Fruit fly (Drosophila melanogaster): ENCODE measurements around the gene Men-b.

The Men-b gene

DNA sequence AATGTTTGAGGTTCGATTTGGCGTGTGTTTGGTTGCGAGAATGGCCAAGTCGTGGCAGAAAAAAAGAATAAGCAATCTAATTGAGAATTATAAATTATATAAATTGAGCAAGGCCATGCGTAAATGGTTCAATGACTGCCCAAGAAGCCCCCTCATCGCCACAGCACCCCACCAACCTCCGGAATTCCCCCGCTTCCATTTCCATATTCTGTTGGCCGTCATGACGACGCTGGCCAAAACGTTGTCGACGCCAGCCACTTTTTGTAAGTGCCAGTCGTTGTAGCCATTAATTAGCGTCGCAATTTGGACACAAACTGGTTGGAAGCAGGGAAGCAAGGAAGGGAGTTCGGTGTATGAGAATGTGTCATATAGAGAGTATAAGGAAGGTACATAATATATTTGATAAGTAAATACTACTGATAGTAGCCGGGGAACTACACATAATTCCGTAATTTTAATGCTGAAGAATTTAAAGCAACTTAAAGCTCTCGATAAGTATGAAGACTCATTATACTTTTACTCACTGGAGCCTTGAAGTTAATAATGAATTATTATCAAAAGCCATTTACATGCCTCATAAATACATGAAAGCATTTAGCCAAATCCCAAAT lies 20.8 kb upstream of the Men-b start:
- TF ChIP-seq psq (optimal IDR thresholded peaks at IDR 0.05) (no peak), ttk (optimal IDR thresholded peaks at IDR 0.05) (no peak), Sin3A (optimal IDR thresholded peaks at IDR 0.05) (no peak), insv (optimal IDR thresholded peaks at IDR 0.05) (no peak), Myc (optimal IDR thresholded peaks at IDR 0.05) (no peak), h (optimal IDR thresholded peaks at IDR 0.05) (no peak)

DNA sequence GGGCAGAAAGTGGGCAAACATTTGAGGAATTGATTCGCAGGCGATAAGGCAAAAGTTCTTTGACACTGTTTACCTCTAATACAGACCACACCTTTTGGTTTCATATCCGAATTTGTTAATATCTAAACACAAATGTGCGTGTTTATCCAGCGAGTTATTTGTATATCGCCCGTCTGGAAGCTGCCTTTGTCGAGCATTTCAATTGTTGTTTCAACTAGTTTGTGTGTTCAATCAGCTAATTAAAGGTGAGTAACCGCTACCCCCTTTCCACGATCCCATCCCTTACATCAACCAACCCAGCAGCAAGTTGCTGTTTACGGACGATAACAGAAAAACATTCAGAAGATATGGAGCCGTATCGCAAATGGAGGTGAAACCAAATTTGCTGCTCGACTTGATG lies 20.1 kb upstream of the Men-b start:
- TF ChIP-seq h (optimal IDR thresholded peaks at IDR 0.05) (no peak), Myc (optimal IDR thresholded peaks at IDR 0.05) (no peak), ttk (optimal IDR thresholded peaks at IDR 0.05) (no peak), Sin3A (optimal IDR thresholded peaks at IDR 0.05) (no peak), psq (optimal IDR thresholded peaks at IDR 0.05) (no peak), insv (optimal IDR thresholded peaks at IDR 0.05) (no peak)

DNA sequence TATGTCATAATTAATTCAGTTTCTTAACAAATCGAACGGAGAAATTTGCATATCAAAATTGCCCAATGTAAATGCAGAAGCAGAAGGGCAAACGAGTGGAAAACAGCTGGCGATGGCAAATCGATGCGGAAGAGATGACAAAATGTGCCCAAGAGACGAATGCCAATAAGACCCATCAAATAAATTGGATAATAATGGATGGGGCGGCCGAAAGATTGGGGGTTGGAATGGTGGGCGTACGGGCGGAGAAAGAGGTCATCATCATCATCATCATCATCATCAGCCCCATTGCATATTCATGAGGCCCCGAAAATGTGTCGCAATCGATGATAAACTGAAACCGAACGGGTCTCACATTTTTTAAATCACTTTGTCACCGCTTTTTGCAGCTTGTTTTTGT lies 17.5 kb upstream of the Men-b start:
- no peak for TF ChIP-seq Sin3A (optimal IDR thresholded peaks at IDR 0.05)
- no peak for TF ChIP-seq h (optimal IDR thresholded peaks at IDR 0.05)
- no peak for TF ChIP-seq insv (optimal IDR thresholded peaks at IDR 0.05)
- no peak for TF ChIP-seq ttk (optimal IDR thresholded peaks at IDR 0.05)
- TF ChIP-seq Myc (optimal IDR thresholded peaks at IDR 0.05), result no peak
- TF ChIP-seq psq (optimal IDR thresholded peaks at IDR 0.05), result no peak

DNA sequence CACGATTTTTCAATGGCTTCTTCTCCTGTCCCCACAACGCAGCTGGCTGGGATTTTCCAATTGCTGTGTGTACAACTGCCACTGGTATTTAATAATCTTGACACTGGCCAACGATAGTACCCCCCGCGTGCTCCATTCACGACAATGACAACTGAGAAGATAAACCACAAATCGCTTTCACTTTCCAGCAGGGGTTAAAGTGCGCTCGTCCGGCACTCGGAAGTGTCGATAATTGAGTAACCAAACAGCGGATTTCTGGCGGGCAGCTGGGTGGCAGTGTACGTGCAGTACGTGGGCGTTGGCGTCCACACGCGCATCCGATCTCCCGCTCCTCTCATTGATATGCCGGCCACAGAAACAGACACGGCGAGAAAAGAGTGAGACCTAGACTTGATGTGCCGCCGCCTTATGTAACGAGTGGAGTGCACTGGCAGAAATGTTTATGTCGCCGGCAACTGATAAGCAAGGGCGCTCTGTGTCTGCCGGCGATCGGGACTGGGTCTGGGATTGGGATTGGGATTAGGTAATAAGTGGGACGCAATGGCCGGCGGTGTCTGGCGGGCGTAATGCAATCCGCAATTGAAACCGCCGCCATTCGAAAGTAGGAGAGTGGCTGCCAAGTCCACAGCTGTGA lies 16.6 kb upstream of the Men-b start:
- no peak for TF ChIP-seq insv (optimal IDR thresholded peaks at IDR 0.05)
- no peak for TF ChIP-seq psq (optimal IDR thresholded peaks at IDR 0.05)
- TF ChIP-seq ttk (optimal IDR thresholded peaks at IDR 0.05), result no peak
- no peak for TF ChIP-seq Myc (optimal IDR thresholded peaks at IDR 0.05)
- no peak for TF ChIP-seq h (optimal IDR thresholded peaks at IDR 0.05)
- TF ChIP-seq Sin3A (optimal IDR thresholded peaks at IDR 0.05), result no peak

DNA sequence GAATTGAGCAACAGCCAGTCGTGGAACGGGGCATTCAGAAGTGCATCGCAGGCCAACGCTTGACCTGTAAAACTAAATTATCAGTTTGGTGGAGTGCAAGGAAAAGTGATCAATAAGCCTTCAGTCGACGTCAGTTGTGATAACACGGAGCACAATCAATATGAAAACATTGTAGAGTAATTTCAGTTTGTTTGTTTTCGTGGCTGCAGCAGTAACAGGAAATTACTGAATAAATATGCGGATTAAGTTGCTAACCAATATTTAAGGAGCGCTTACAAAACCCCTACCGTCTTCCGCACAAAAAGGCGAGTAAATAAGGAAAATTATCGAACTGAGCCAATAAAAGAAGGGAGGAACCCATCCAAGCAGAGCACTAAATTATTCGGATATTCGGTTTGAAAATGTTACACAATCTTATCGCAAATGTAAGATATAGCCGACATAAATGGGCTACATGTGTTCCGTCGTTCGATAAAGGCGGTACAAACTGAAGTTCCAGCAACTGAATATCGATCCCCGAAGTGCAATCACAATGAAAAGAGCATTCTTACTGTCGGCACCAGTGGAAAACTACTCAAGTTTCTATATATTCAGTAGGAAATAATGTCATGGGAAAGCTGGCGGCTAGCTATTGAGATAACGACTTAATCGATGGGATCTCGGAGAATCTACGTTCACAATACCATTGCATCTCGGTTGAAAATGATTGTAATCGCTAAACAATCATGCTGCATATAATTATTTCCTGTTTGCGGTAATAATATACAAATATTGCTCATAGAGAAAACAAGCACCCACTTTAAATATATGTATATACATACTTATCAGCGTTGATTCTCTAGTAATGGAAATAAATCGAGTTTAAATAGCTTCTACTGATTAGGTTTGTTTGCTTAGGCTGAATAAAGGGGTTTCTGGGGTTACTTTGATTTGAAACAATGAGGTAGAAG lies 15.5 kb upstream of the Men-b start:
- TF ChIP-seq h (optimal IDR thresholded peaks at IDR 0.05) (no peak), ttk (optimal IDR thresholded peaks at IDR 0.05) (no peak), insv (optimal IDR thresholded peaks at IDR 0.05) (no peak), Myc (optimal IDR thresholded peaks at IDR 0.05) (no peak), psq (optimal IDR thresholded peaks at IDR 0.05) (no peak), Sin3A (optimal IDR thresholded peaks at IDR 0.05) (no peak)

DNA sequence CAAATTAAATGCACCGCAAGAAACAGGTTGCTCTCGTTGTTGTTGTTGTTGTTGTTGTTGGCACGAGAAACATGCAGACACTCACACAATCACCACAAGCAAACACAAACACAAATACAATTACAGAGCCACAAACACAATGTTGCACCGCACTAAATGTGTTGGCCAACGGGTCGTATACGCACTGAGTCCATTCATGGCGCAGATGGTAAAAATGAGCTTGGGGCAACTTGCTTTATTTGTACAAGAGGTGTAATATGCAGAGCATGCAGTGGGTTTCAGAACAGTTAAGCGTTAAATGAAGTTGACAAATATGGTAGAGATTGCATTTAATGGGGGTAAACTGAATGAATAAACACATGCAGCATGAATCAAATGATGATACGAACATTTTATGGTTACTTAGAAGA lies 13.5 kb upstream of the Men-b start:
- TF ChIP-seq psq (optimal IDR thresholded peaks at IDR 0.05) (no peak), h (optimal IDR thresholded peaks at IDR 0.05) (no peak), Myc (optimal IDR thresholded peaks at IDR 0.05) (no peak), Sin3A (optimal IDR thresholded peaks at IDR 0.05) (no peak), insv (optimal IDR thresholded peaks at IDR 0.05) (no peak), ttk (optimal IDR thresholded peaks at IDR 0.05) (no peak)

DNA sequence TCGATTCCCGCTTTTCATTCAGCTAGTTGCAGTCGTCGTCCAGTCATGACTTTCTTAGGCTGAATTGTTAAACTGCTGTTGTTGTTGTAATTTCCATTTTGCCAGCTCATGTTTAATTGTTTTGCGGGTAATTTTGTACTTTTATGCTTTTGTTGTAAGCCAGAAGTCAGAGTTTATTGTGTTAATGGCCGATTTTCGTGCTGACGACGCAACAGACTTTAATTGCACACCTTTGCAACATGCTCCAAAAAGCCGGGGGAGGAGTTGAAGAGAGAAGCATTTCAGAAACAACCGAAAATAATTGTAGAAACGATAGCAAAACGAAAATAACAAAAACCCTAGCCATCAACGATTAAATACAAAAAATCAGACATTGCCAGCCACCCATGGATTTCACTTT lies 12.8 kb upstream of the Men-b start:
- no peak for TF ChIP-seq insv (optimal IDR thresholded peaks at IDR 0.05)
- TF ChIP-seq Myc (optimal IDR thresholded peaks at IDR 0.05), result no peak
- no peak for TF ChIP-seq ttk (optimal IDR thresholded peaks at IDR 0.05)
- no peak for TF ChIP-seq psq (optimal IDR thresholded peaks at IDR 0.05)
- TF ChIP-seq Sin3A (optimal IDR thresholded peaks at IDR 0.05), result no peak
- no peak for TF ChIP-seq h (optimal IDR thresholded peaks at IDR 0.05)

DNA sequence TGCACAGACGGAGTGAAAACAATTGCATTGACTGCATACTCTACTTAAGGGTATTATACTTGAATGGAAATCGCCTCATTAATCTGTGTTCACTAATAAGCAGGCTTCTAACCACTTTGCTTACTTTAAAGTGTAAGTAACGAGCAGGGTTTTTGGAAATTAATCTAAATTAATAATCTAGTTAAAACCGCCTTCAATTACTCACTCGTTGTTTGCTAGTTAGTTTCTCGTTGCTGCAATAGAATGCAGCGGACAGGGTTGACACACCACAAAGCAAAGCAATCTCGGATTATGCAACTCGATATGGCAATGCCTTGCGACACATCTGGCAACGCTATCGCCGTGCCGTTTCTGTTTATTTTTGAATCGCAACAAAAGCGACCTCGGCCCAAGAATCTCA lies 11.5 kb upstream of the Men-b start:
- no peak for TF ChIP-seq h (optimal IDR thresholded peaks at IDR 0.05)
- TF ChIP-seq insv (optimal IDR thresholded peaks at IDR 0.05), result no peak
- no peak for TF ChIP-seq ttk (optimal IDR thresholded peaks at IDR 0.05)
- no peak for TF ChIP-seq Myc (optimal IDR thresholded peaks at IDR 0.05)
- TF ChIP-seq Sin3A (optimal IDR thresholded peaks at IDR 0.05), result no peak
- no peak for TF ChIP-seq psq (optimal IDR thresholded peaks at IDR 0.05)

DNA sequence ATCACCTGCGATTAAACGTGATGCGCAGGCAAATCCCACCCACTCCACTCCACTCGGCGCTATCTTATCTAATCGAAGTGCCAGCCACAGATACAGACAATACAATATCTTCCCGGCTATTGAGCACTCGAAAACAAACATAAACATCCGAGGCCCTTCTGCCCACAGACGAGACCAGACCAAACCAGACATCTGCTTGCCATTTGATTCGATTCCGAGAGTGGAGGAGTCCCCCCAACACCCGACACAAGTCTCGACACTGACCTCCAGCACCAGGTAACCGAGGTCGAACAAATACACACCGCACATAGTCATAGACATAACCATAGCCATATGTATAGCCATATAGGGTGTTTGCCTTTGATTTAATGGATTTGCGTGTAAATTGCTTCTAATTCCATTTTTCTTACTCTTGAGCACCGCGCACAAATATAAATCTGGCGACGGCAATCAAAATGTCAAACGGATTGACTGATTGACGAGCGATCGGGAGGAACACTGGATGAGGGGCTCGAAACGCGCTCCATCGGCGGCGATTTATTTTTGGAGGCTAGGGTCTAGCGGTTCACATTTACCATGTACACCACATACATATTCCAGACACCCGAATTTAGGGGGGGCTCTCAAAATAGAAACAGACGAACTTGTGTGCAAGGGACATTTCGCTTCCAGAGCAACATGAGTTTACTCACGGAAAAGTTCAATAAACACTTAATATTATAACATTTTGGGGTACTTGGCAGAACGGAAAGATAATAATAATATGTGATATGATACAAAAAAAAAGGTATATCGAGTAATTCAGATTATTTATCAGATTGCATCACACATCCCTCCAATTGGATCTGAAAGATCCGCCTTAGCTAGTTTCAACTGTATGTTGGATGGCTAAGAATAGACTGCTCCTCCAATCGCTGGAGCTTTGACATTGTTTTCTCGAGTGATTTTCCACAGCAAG lies 2.4 kb upstream of the Men-b start:
- TF ChIP-seq insv (optimal IDR thresholded peaks at IDR 0.05), result no peak
- no peak for TF ChIP-seq Myc (optimal IDR thresholded peaks at IDR 0.05)
- TF ChIP-seq h (optimal IDR thresholded peaks at IDR 0.05), result no peak
- no peak for TF ChIP-seq Sin3A (optimal IDR thresholded peaks at IDR 0.05)
- no peak for TF ChIP-seq psq (optimal IDR thresholded peaks at IDR 0.05)
- no peak for TF ChIP-seq ttk (optimal IDR thresholded peaks at IDR 0.05)

DNA sequence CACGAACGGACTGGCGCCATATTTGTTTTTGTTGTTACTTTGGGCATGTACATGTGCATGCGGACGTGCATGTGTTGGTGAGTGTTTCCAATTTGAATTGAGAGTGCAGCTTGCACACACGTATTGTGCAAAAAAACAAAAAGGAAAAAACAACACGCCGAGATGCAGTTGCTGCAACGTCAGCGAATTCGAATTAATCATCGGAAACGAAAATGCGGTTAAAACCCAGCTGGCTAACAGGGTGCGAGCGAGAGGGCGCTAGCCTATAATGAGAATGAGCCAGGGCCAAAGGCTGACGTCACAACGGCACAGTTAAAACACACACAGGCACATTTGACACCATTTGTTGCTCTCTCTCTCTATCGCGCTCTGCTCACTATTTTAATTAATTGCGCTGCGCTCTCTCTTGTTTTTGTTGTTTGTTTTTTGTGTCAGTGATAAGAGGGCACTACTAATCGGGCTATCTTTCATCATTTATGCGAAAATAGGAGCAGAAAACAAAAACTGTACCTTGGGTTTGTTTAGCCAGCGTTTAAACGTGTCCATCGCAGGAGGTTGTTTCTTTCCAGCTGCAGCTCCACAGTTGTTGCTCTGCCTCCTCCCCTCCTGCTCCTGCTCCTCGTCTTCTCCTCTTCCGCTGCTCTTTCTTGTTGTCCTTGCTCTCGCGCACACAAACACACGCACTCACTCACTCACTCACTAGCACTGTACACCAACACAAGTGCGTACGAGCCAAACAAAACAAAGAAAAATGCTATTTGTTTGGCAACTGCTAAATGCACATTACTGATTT lies 1.4 kb upstream of the Men-b start:
- TF ChIP-seq ttk (optimal IDR thresholded peaks at IDR 0.05) (no peak), insv (optimal IDR thresholded peaks at IDR 0.05) (no peak), h (optimal IDR thresholded peaks at IDR 0.05) (no peak), Sin3A (optimal IDR thresholded peaks at IDR 0.05) (no peak)

Data from Kc167 (cell line).